Fruit fly (Drosophila melanogaster): Measurements from ENCODE around the gene CG33640.
A peak's percentile ranks its signal among the peaks of the same experiment; 100 is the strongest.

- TF ChIP-seq Mnt (GFP tag; optimal IDR thresholded peaks at IDR 0.05) (no peak), pad (GFP tag; optimal IDR thresholded peaks at IDR 0.05) (no peak), tj (GFP tag; optimal IDR thresholded peaks at IDR 0.05) (peak; percentile 82), cic (GFP tag; optimal IDR thresholded peaks at IDR 0.05) (no peak), kay (GFP tag; ENCODE audit: borderline replicate concordance) (no peak), CG1620 (GFP tag; optimal IDR thresholded peaks at IDR 0.05) (no peak), ovo (GFP tag; optimal IDR thresholded peaks at IDR 0.05) (no peak), Crg-1 (GFP tag; optimal IDR thresholded peaks at IDR 0.05) (no peak), Clk (GFP tag; optimal IDR thresholded peaks at IDR 0.05) (no peak), CG5204 (GFP tag; optimal IDR thresholded peaks at IDR 0.05) (no peak)
These were observed 18.0 kb upstream of the CG33640 start for dm6 chr2L:13509533-13510240.

Measured in whole organism, adult.